Fruit fly (Drosophila melanogaster) whole organism, embryonic: Measurements from ENCODE around the gene CSN5.

Source experiments
- Atf6 ChIP-seq: fragments of 200-800 bp; sonication (Bioruptor generic); IDR thresholded peaks from 2 replicates; pipeline ENCODE4 v1.3.6; 2022; ENCODE audit warnings: missing biosample characterization, missing genetic modification characterization
- Bdp1 ChIP-seq: fragments of 200-800 bp; sonication (Bioruptor generic); optimal IDR thresholded peaks from 3 replicates; lab custom pipeline; 2016; ENCODE audit warnings: missing biosample characterization, missing genetic modification characterization
- Blimp-1 ChIP-seq: fragments of 200-800 bp; sonication (Bioruptor generic); optimal IDR thresholded peaks from 3 replicates; lab custom pipeline; 2018; ENCODE audit warnings: missing biosample characterization, missing genetic modification characterization, mild to moderate bottlenecking, moderate library complexity, missing genetic modification reagents
- CG10565 ChIP-seq: fragments of 200-800 bp; sonication (Bioruptor generic); optimal IDR thresholded peaks from 3 replicates; lab custom pipeline; 2016; ENCODE audit warnings: missing biosample characterization, mild to moderate bottlenecking, missing genetic modification characterization
- CG10654 ChIP-seq: fragments of 200-800 bp; sonication (Bioruptor generic); optimal IDR thresholded peaks from 2 replicates; lab custom pipeline; 2016; ENCODE audit warnings: missing biosample characterization, missing genetic modification characterization
- CG11398 ChIP-seq: fragments of 200-800 bp; sonication (Bioruptor generic); optimal IDR thresholded peaks from 2 replicates; lab custom pipeline; 2016; ENCODE audit warnings: missing biosample characterization, missing genetic modification characterization
- CG13123 ChIP-seq: fragments of 200-800 bp; sonication (Bioruptor generic); optimal IDR thresholded peaks from 2 replicates; lab custom pipeline; 2016; ENCODE audit warnings: missing biosample characterization, missing genetic modification characterization
- CG13296 ChIP-seq: fragments of 200-800 bp; sonication (Bioruptor generic); optimal IDR thresholded peaks from 3 replicates; lab custom pipeline; 2018; ENCODE audit warnings: missing biosample characterization, mild to moderate bottlenecking, missing genetic modification characterization
- CG15011 ChIP-seq: fragments of 200-800 bp; sonication (Bioruptor generic); optimal IDR thresholded peaks from 3 replicates; lab custom pipeline; 2018; ENCODE audit warnings: missing biosample characterization, mild to moderate bottlenecking, missing genetic modification characterization
- CG15269 ChIP-seq: fragments of 200-800 bp; sonication (Bioruptor generic); optimal IDR thresholded peaks from 2 replicates; lab custom pipeline; 2018; ENCODE audit warnings: missing biosample characterization, mild to moderate bottlenecking, missing genetic modification characterization, moderate library complexity
- CG1602 ChIP-seq: fragments of 200-800 bp; sonication (Bioruptor generic); optimal IDR thresholded peaks from 3 replicates; lab custom pipeline; 2016; ENCODE audit warnings: missing biosample characterization, missing genetic modification characterization
- CG1647 ChIP-seq: fragments of 200-800 bp; sonication (Bioruptor generic); optimal IDR thresholded peaks from 3 replicates; lab custom pipeline; 2016; ENCODE audit warnings: missing biosample characterization, missing genetic modification characterization
- CG17802 ChIP-seq: fragments of 200-800 bp; sonication (Bioruptor generic); optimal IDR thresholded peaks from 2 replicates; lab custom pipeline; 2018; ENCODE audit warnings: missing biosample characterization, mild to moderate bottlenecking, missing genetic modification characterization, moderate library complexity
- CG1792 ChIP-seq: fragments of 200-800 bp; sonication (Bioruptor generic); optimal IDR thresholded peaks from 2 replicates; lab custom pipeline; 2016; ENCODE audit warnings: missing biosample characterization, missing genetic modification characterization
- CG18619 ChIP-seq: fragments of 200-800 bp; sonication (Bioruptor generic); optimal IDR thresholded peaks from 3 replicates; lab custom pipeline; 2017; ENCODE audit warnings: missing biosample characterization, mild to moderate bottlenecking, missing genetic modification characterization
- CG2678 ChIP-seq: fragments of 200-800 bp; sonication (Bioruptor generic); optimal IDR thresholded peaks from 3 replicates; lab custom pipeline; 2019; ENCODE audit warnings: missing biosample characterization, mild to moderate bottlenecking, missing genetic modification characterization, moderate library complexity
- CG31388 ChIP-seq: fragments of 200-800 bp; sonication (Bioruptor generic); optimal IDR thresholded peaks from 2 replicates; lab custom pipeline; 2016; ENCODE audit warnings: missing biosample characterization, missing genetic modification characterization
- CG32532 ChIP-seq: fragments of 200-800 bp; sonication (Bioruptor generic); IDR thresholded peaks from 2 replicates; pipeline ENCODE4 v1.3.6; 2022; ENCODE audit warnings: missing biosample characterization, missing genetic modification characterization
- CG4282 ChIP-seq: fragments of 200-800 bp; sonication (Bioruptor generic); optimal IDR thresholded peaks from 2 replicates; lab custom pipeline; 2016; ENCODE audit warnings: missing biosample characterization, missing genetic modification characterization
- CG4617 ChIP-seq: fragments of 200-800 bp; sonication (Bioruptor generic); optimal IDR thresholded peaks from 3 replicates; lab custom pipeline; 2016; ENCODE audit warnings: missing biosample characterization, missing genetic modification characterization, borderline replicate concordance
- CG5180 ChIP-seq: fragments of 200-800 bp; sonication (Bioruptor generic); optimal IDR thresholded peaks from 3 replicates; lab custom pipeline; 2017; ENCODE audit warnings: missing biosample characterization, missing genetic modification characterization, mild to moderate bottlenecking, moderate library complexity, missing genetic modification reagents
- CG6813 ChIP-seq: fragments of 200-800 bp; sonication (Bioruptor generic); optimal IDR thresholded peaks from 2 replicates; lab custom pipeline; 2017; ENCODE audit warnings: missing biosample characterization, missing genetic modification characterization, mild to moderate bottlenecking, moderate library complexity, missing genetic modification reagents
- CG6854 ChIP-seq: fragments of 200-800 bp; sonication (Bioruptor generic); optimal IDR thresholded peaks from 3 replicates; lab custom pipeline; 2017; ENCODE audit warnings: missing biosample characterization, mild to moderate bottlenecking, missing genetic modification characterization
- CG7745 ChIP-seq: fragments of 200-800 bp; sonication (Bioruptor generic); optimal IDR thresholded peaks from 2 replicates; lab custom pipeline; 2018; ENCODE audit warnings: missing biosample characterization, mild to moderate bottlenecking, missing genetic modification characterization, moderate library complexity
- CG9797 ChIP-seq: fragments of 200-800 bp; sonication (Bioruptor generic); optimal IDR thresholded peaks from 3 replicates; lab custom pipeline; 2018; ENCODE audit warnings: missing biosample characterization, mild to moderate bottlenecking, missing genetic modification characterization
- Fer1 ChIP-seq: fragments of 200-800 bp; sonication (Bioruptor generic); optimal IDR thresholded peaks from 2 replicates; lab custom pipeline; 2017; ENCODE audit warnings: missing biosample characterization, mild to moderate bottlenecking, missing genetic modification characterization
- GATAe ChIP-seq: fragments of 200-800 bp; sonication (Bioruptor generic); conservative IDR thresholded peaks from 2 replicates; pipeline ENCODE4 v1.3.6; 2022; ENCODE audit warnings: missing biosample characterization, missing genetic modification characterization
- HLH3B ChIP-seq: fragments of 200-800 bp; sonication (Bioruptor generic); IDR thresholded peaks from 2 replicates; pipeline ENCODE4 v1.3.6; 2022; ENCODE audit warnings: missing biosample characterization, missing genetic modification characterization
- Hmx ChIP-seq: fragments of 200-800 bp; sonication (Bioruptor generic); optimal IDR thresholded peaks from 2 replicates; lab custom pipeline; 2016; ENCODE audit warnings: missing biosample characterization, missing genetic modification characterization
- MBD-R2 ChIP-seq: fragments of 200-800 bp; sonication (Bioruptor generic); IDR thresholded peaks from 2 replicates; pipeline ENCODE4 v1.3.6; 2022; ENCODE audit warnings: missing biosample characterization, missing genetic modification characterization
- Mad ChIP-seq: fragments of 200-800 bp; sonication (Bioruptor generic); optimal IDR thresholded peaks from 2 replicates; lab custom pipeline; 2016; ENCODE audit warnings: missing biosample characterization, missing genetic modification characterization
- Ptx1 ChIP-seq: fragments of 200-800 bp; sonication (Bioruptor generic); IDR thresholded peaks from 2 replicates; pipeline ENCODE4 v1.3.6; 2022; ENCODE audit warnings: missing biosample characterization, missing genetic modification characterization
- Sox102F ChIP-seq: fragments of 200-800 bp; sonication (Bioruptor generic); optimal IDR thresholded peaks from 2 replicates; lab custom pipeline; 2018; ENCODE audit warnings: missing biosample characterization, mild to moderate bottlenecking, missing genetic modification characterization, moderate library complexity
- TFAM ChIP-seq: fragments of 200-800 bp; sonication (Bioruptor generic); optimal IDR thresholded peaks from 2 replicates; lab custom pipeline; 2017; ENCODE audit warnings: missing biosample characterization, missing genetic modification characterization, inconsistent platforms
- aop ChIP-seq: fragments of 200-800 bp; sonication (Bioruptor generic); IDR thresholded peaks from 2 replicates; pipeline ENCODE4 v1.3.6; 2022; ENCODE audit warnings: missing biosample characterization, missing genetic modification characterization
- ara ChIP-seq: fragments of 200-800 bp; sonication (Bioruptor generic); IDR thresholded peaks from 2 replicates; pipeline ENCODE4 v1.3.6; 2022; ENCODE audit warnings: missing biosample characterization, missing genetic modification characterization
- bbx ChIP-seq: fragments of 200-800 bp; sonication (Bioruptor generic); IDR thresholded peaks from 2 replicates; pipeline ENCODE4 v1.3.6; 2022; ENCODE audit warnings: missing biosample characterization, missing genetic modification characterization; ENCODE audit not compliant: partially characterized antibody
- cad ChIP-seq: fragments of >200 bp; optimal IDR thresholded peaks from 2 replicates; lab custom pipeline; 2017; ENCODE audit warnings: missing biosample characterization, missing genetic modification characterization
- chinmo ChIP-seq: fragments of 200-800 bp; sonication (Bioruptor generic); IDR thresholded peaks from 4 replicates; pipeline ENCODE4 v1.3.6; 2022; ENCODE audit warnings: missing biosample characterization, missing genetic modification characterization; ENCODE audit not compliant: partially characterized antibody
- chn ChIP-seq: fragments of 200-800 bp; sonication (Bioruptor generic); optimal IDR thresholded peaks from 2 replicates; lab custom pipeline; 2016; ENCODE audit warnings: missing biosample characterization, missing genetic modification characterization
- dysf ChIP-seq: fragments of 200-800 bp; sonication (Bioruptor generic); IDR thresholded peaks from 3 replicates; pipeline ENCODE4 v1.3.6; 2022; ENCODE audit warnings: missing biosample characterization, missing genetic modification characterization
- emc ChIP-seq: fragments of 200-800 bp; sonication (Bioruptor generic); optimal IDR thresholded peaks from 2 replicates; lab custom pipeline; 2016; ENCODE audit warnings: missing biosample characterization, missing genetic modification characterization
- eve ChIP-seq, 2 experiments: fragments of >200 bp; optimal IDR thresholded peaks; 2 replicates each; lab custom pipeline; 2017; ENCODE audit warnings: missing biosample characterization in 2 of 2, missing genetic modification characterization in 2 of 2
- fu2 ChIP-seq: fragments of 200-800 bp; sonication (Bioruptor generic); optimal IDR thresholded peaks from 2 replicates; lab custom pipeline; 2016; ENCODE audit warnings: missing biosample characterization, missing genetic modification characterization
- mld ChIP-seq: fragments of 200-800 bp; sonication (Bioruptor generic); IDR thresholded peaks from 3 replicates; pipeline ENCODE4 v1.3.6; 2022; ENCODE audit warnings: missing biosample characterization, missing genetic modification characterization; ENCODE audit not compliant: partially characterized antibody
- onecut ChIP-seq: fragments of 200-800 bp; sonication (Bioruptor generic); IDR thresholded peaks from 2 replicates; pipeline ENCODE4 v1.3.6; 2022; ENCODE audit warnings: missing biosample characterization, missing genetic modification characterization
- pros ChIP-seq: fragments of 200-800 bp; sonication (Bioruptor generic); optimal IDR thresholded peaks from 3 replicates; lab custom pipeline; 2019; ENCODE audit warnings: missing biosample characterization, mild to moderate bottlenecking, missing genetic modification characterization, moderate library complexity
- sd ChIP-seq: fragments of 200-800 bp; sonication (Bioruptor generic); optimal IDR thresholded peaks from 3 replicates; lab custom pipeline; 2018; ENCODE audit warnings: missing biosample characterization, mild to moderate bottlenecking, missing genetic modification characterization, moderate library complexity
- tap ChIP-seq: fragments of 200-800 bp; optimal IDR thresholded peaks from 3 replicates; lab custom pipeline; 2019; ENCODE audit warnings: missing biosample characterization, mild to moderate bottlenecking, missing genetic modification characterization, moderate library complexity

Gene CSN5

dm6 chr3R:16449187-16449973 is 20.5 kb upstream of the CSN5 start (continued):
- TF ChIP-seq CG10654 (peak; percentile 93), GATAe (GFP tag; lab: Robert Waterston, UW) (peak; percentile 46), Ptx1 (GFP tag; lab: Robert Waterston, UW) (peak; percentile 94), HLH3B (GFP tag; lab: Robert Waterston, UW) (peak; percentile 97), CG4617 (GFP tag; lab: Kevin White, UChicago) (peak; percentile 67), CG1647 (GFP tag; lab: Kevin White, UChicago) (peak; percentile 94), TFAM (GFP tag; lab: Kevin White, UChicago) (peak; percentile 89), CG6813 (peak; percentile 88), CG32532 (GFP tag; lab: Robert Waterston, UW) (peak; percentile 90), CG18619 (peak; percentile 89), ara (GFP tag; lab: Robert Waterston, UW) (peak; percentile 99), CG1602 (GFP tag; lab: Kevin White, UChicago) (peak; percentile 92), emc (peak; percentile 34), Fer1 (GFP tag; lab: Kevin White, UChicago) (peak; percentile 45), Hmx (peak; percentile 34), Mad (peak; percentile 91), aop (GFP tag; lab: Robert Waterston, UW) (peak; percentile 95), CG31388 (GFP tag; lab: Kevin White, UChicago) (peak; percentile 87), dysf (GFP tag; lab: Robert Waterston, UW) (peak; percentile 92), CG6854 (peak; percentile 47), onecut (GFP tag; lab: Robert Waterston, UW) (peak; percentile 88), CG2678 (tag; lab: Kevin White, UChicago) (peak; percentile 96), bbx (peak; percentile 56), CG13123 (peak; percentile 66), CG10565 (GFP tag; lab: Kevin White, UChicago) (peak; percentile 74), CG15269 (tag; lab: Kevin White, UChicago) (peak; percentile 89), chinmo (GFP tag; lab: Robert Waterston, UW) (0 out of 4 replicates have a peak, but pooled peaks have one; percentile 44), fu2 (peak; percentile 76), Atf6 (GFP tag; lab: Robert Waterston, UW) (peak; percentile 72), MBD-R2 (GFP tag; lab: Robert Waterston, UW) (peak; percentile 52), pros (GFP tag; lab: Kevin White, UChicago) (peak; percentile 96), chn (GFP tag; lab: Kevin White, UChicago) (peak; percentile 94), tap (tag; lab: Kevin White, UChicago) (peak; percentile 95), Sox102F (GFP tag; lab: Kevin White, UChicago) (peak; percentile 97), CG7745 (peak; percentile 75), cad (no peak), CG17802 (tag; lab: Kevin White, UChicago) (peak; percentile 92), Bdp1 (peak; percentile 73), CG11398 (GFP tag; lab: Kevin White, UChicago) (peak; percentile 81), CG9797 (GFP tag; lab: Kevin White, UChicago) (peak; percentile 44), mld (no peak), Blimp-1 (GFP tag; lab: Kevin White, UChicago) (peak; percentile 96), CG13296 (GFP tag; lab: Kevin White, UChicago) (peak; percentile 70), CG1792 (GFP tag; lab: Kevin White, UChicago) (peak; percentile 89), CG4282 (peak; percentile 16), sd (tag; lab: Kevin White, UChicago) (peak; percentile 62), eve (GFP tag; optimal IDR thresholded peaks at IDR 0.05; lab: Kevin White, UChicago) (no peak), CG5180 (peak; percentile 86), CG15011 (GFP tag; lab: Kevin White, UChicago) (peak; percentile 71)
